Fruit fly (Drosophila melanogaster): ENCODE measurements around the gene Cad96Ca.

Cad96Ca gene

DNA sequence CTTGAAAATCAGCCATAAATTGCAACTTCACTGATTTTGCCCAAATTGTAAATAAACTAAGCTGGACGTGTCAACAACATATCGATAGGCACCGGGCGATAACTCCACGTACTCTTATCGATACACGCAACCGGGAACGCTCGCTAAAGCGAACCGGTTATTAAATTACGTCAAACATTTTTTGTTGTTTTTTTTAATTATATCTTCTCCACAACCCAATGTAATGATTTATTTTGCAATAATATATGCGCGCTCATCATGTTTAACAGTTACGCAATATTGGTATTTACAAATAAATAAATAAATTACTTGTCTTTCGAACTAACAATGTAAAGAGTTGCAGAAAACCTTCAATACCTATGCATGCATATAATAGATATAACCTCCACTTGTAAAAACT lies 7.0 kb upstream of the Cad96Ca start, which contains the start of gene Saysd1 (continued):
- no peak for TF ChIP-seq salm (tag; optimal IDR thresholded peaks at IDR 0.05)
- TF ChIP-seq Sox100B (GFP tag; optimal IDR thresholded peaks at IDR 0.05), result peak; percentile 16
- TF ChIP-seq CG7987 (GFP tag; optimal IDR thresholded peaks at IDR 0.05), result peak; percentile 11
- no peak for TF ChIP-seq Eip74EF (GFP tag; optimal IDR thresholded peaks at IDR 0.05)
- TF ChIP-seq crp (GFP tag; optimal IDR thresholded peaks at IDR 0.05), result no peak
- no peak for TF ChIP-seq CG3407 (GFP tag; optimal IDR thresholded peaks at IDR 0.05)
- TF ChIP-seq sna (GFP tag; IDR thresholded peaks at IDR 0.05; ENCODE audit: partially characterized antibody), result peak; percentile 88
- no peak for TF ChIP-seq sima (GFP tag; optimal IDR thresholded peaks at IDR 0.05)
- no peak for TF ChIP-seq fu2 (GFP tag; optimal IDR thresholded peaks at IDR 0.05)
- peak; percentile 90 for TF ChIP-seq Dll (GFP tag; IDR thresholded peaks at IDR 0.05; ENCODE audit: partially characterized antibody)
- peak; percentile 5 for TF ChIP-seq Nf-YC (tag; optimal IDR thresholded peaks at IDR 0.05)
- TF ChIP-seq CG9609 (GFP tag; optimal IDR thresholded peaks at IDR 0.05), result no peak
- no peak for TF ChIP-seq CG3838 (GFP tag; optimal IDR thresholded peaks at IDR 0.05)
- peak; percentile 28 for TF ChIP-seq Asciz (GFP tag; optimal IDR thresholded peaks at IDR 0.05)
- TF ChIP-seq CG7963 (GFP tag; IDR thresholded peaks at IDR 0.05; ENCODE audit: partially characterized antibody), result peak; percentile 90
- TF ChIP-seq CG18011 (GFP tag; optimal IDR thresholded peaks at IDR 0.05), result no peak
- no peak for TF ChIP-seq Ravus (GFP tag; IDR thresholded peaks at IDR 0.05)
- TF ChIP-seq NC2α (GFP tag; optimal IDR thresholded peaks at IDR 0.05), result no peak
- TF ChIP-seq dpn (GFP tag; optimal IDR thresholded peaks at IDR 0.05), result peak in 1 of 2 experiments; percentile 13
- TF ChIP-seq Opbp (GFP tag; IDR thresholded peaks at IDR 0.05; ENCODE audit: partially characterized antibody), result peak; percentile 85; the same call in 2 of the 3 replicates
- peak; percentile 19; the same call in 1 of the 3 replicates for TF ChIP-seq Aef1 (GFP tag; IDR thresholded peaks at IDR 0.05)
- TF ChIP-seq CG18476 (GFP tag; optimal IDR thresholded peaks at IDR 0.05), result peak; percentile 11
- TF ChIP-seq Gug (GFP tag; IDR thresholded peaks at IDR 0.05), result peak; percentile 35; the same call in 1 of the 4 replicates
- TF ChIP-seq ash1 (GFP tag; optimal IDR thresholded peaks at IDR 0.05), result no peak
- TF ChIP-seq CG11247 (GFP tag; IDR thresholded peaks at IDR 0.05), result peak; percentile 62
- TF ChIP-seq CG4617 (GFP tag; optimal IDR thresholded peaks at IDR 0.05; ENCODE audit: borderline replicate concordance), result no peak
- TF ChIP-seq klu (GFP tag; IDR thresholded peaks at IDR 0.05), result no peak
- peak; percentile 4 for TF ChIP-seq Camta (GFP tag; optimal IDR thresholded peaks at IDR 0.05)
- TF ChIP-seq Ptx1 (GFP tag; IDR thresholded peaks at IDR 0.05), result peak; percentile 66
- no peak for TF ChIP-seq otp (GFP tag; IDR thresholded peaks at IDR 0.05)
- TF ChIP-seq dm (GFP tag; optimal IDR thresholded peaks at IDR 0.05), result no peak
- no peak for TF ChIP-seq CG2678 (tag; optimal IDR thresholded peaks at IDR 0.05)
- no peak for TF ChIP-seq Tbp (GFP tag; optimal IDR thresholded peaks at IDR 0.05)
- no peak for TF ChIP-seq pita (GFP tag; optimal IDR thresholded peaks at IDR 0.05)
- peak; percentile 26 for TF ChIP-seq Ets97D (GFP tag; optimal IDR thresholded peaks at IDR 0.05)
- TF ChIP-seq Kr (GFP tag; optimal IDR thresholded peaks at IDR 0.05), result no peak
- TF ChIP-seq CG3163 (GFP tag; optimal IDR thresholded peaks at IDR 0.05), result no peak
- peak; percentile 37 for TF ChIP-seq CG9727 (GFP tag; optimal IDR thresholded peaks at IDR 0.05)
- no peak for TF ChIP-seq bowl (GFP tag; IDR thresholded peaks at IDR 0.05)
- TF ChIP-seq Fer2 (tag; optimal IDR thresholded peaks at IDR 0.05), result no peak
- no peak for TF ChIP-seq Oli (tag; optimal IDR thresholded peaks at IDR 0.05)
- no peak for TF ChIP-seq CG15269 (tag; optimal IDR thresholded peaks at IDR 0.05)
- no peak for TF ChIP-seq CG31224 (GFP tag; IDR thresholded peaks at IDR 0.05)
- TF ChIP-seq CG9932 (GFP tag; IDR thresholded peaks at IDR 0.05), result no peak
- TF ChIP-seq CG13894 (tag; optimal IDR thresholded peaks at IDR 0.05), result no peak
- TF ChIP-seq sqz (GFP tag; optimal IDR thresholded peaks at IDR 0.05), result no peak
- TF ChIP-seq sd (tag; optimal IDR thresholded peaks at IDR 0.05), result no peak
- TF ChIP-seq Hmr (GFP tag; optimal IDR thresholded peaks at IDR 0.05), result no peak
- TF ChIP-seq cad (GFP tag; optimal IDR thresholded peaks at IDR 0.05), result no peak
- no peak for TF ChIP-seq Dip2 (GFP tag; IDR thresholded peaks at IDR 0.05)
- TF ChIP-seq Atf6 (GFP tag; IDR thresholded peaks at IDR 0.05), result no peak
